Worm (Caenorhabditis elegans) whole organism, mixed stage, embryonic: ENCODE data around the gene F49C5.10.

ENCODE experiments used
- M03D4.4 ChIP-seq: sonication (generic microtip); optimal IDR thresholded peaks from 2 replicates; lab custom pipeline; 2017; ENCODE audit warnings: mild to moderate bottlenecking, missing genetic modification characterization, missing compliant biosample characterization
- bed-3 ChIP-seq: fragments of 200-800 bp; sonication (Bioruptor generic); optimal IDR thresholded peaks from 3 replicates; lab custom pipeline; 2018; ENCODE audit warnings: mild to moderate bottlenecking, missing genetic modification characterization, moderate library complexity, missing compliant biosample characterization
- blmp-1 ChIP-seq: fragments of 150-350 bp; optimal IDR thresholded peaks from 2 replicates; lab custom pipeline; 2014; ENCODE audit warnings: missing biosample characterization, missing genetic modification characterization
- ceh-39 ChIP-seq: fragments of 150-350 bp; optimal IDR thresholded peaks from 2 replicates; lab custom pipeline; 2014; ENCODE audit warnings: missing biosample characterization, missing genetic modification characterization
- ceh-43 ChIP-seq: fragments of 200-800 bp; sonication (Bioruptor generic); optimal IDR thresholded peaks from 2 replicates; lab custom pipeline; 2018; ENCODE audit warnings: mild to moderate bottlenecking, missing genetic modification characterization, moderate library complexity, missing compliant biosample characterization
- ceh-83 ChIP-seq: fragments of 200-800 bp; sonication (Bioruptor generic); optimal IDR thresholded peaks from 2 replicates; lab custom pipeline; 2018; ENCODE audit warnings: mild to moderate bottlenecking, missing genetic modification characterization, missing compliant biosample characterization
- ces-1 ChIP-seq: fragments of 150-350 bp; optimal IDR thresholded peaks from 2 replicates; lab custom pipeline; 2014; ENCODE audit warnings: missing biosample characterization, missing genetic modification reagents, missing genetic modification characterization
- cnd-1 ChIP-seq: fragments of 200-800 bp; sonication (Bioruptor generic); optimal IDR thresholded peaks from 2 replicates; lab custom pipeline; 2018; ENCODE audit warnings: mild to moderate bottlenecking, missing genetic modification characterization, missing compliant biosample characterization
- drap-1 ChIP-seq: fragments of 200-800 bp; sonication (Bioruptor generic); optimal IDR thresholded peaks from 3 replicates; lab custom pipeline; 2018; ENCODE audit warnings: mild to moderate bottlenecking, missing genetic modification characterization, missing compliant biosample characterization
- elt-1 ChIP-seq: sonication (generic microtip); optimal IDR thresholded peaks from 2 replicates; lab custom pipeline; 2017; ENCODE audit warnings: missing genetic modification characterization, mild to moderate bottlenecking, missing compliant biosample characterization, antibody characterized with exemption, moderate library complexity, borderline replicate concordance; ENCODE audit not compliant: insufficient read depth
- elt-3 ChIP-seq: fragments of 150-350 bp; optimal IDR thresholded peaks from 2 replicates; lab custom pipeline; 2014; ENCODE audit warnings: missing biosample characterization, missing genetic modification characterization
- flh-1 ChIP-seq: fragments of 200-800 bp; sonication (Bioruptor generic); optimal IDR thresholded peaks from 2 replicates; lab custom pipeline; 2018; ENCODE audit warnings: mild to moderate bottlenecking, missing genetic modification characterization, moderate library complexity, missing compliant biosample characterization
- ham-2 ChIP-seq: fragments of 200-800 bp; sonication (Bioruptor generic); optimal IDR thresholded peaks from 2 replicates; lab custom pipeline; 2018; ENCODE audit warnings: mild to moderate bottlenecking, missing genetic modification characterization, missing compliant biosample characterization
- hlh-1 ChIP-seq: fragments of 150-350 bp; optimal IDR thresholded peaks from 2 replicates; lab custom pipeline; 2014; ENCODE audit warnings: missing biosample characterization, missing genetic modification reagents, missing genetic modification characterization
- lin-13 ChIP-seq: fragments of 150-350 bp; optimal IDR thresholded peaks from 2 replicates; lab custom pipeline; 2014; ENCODE audit warnings: missing biosample characterization, missing genetic modification characterization
- lin-32 ChIP-seq: fragments of 200-800 bp; sonication (Bioruptor generic); optimal IDR thresholded peaks from 2 replicates; lab custom pipeline; 2018; ENCODE audit warnings: mild to moderate bottlenecking, missing genetic modification characterization, missing compliant biosample characterization
- lsy-2 ChIP-seq: fragments of 150-350 bp; optimal IDR thresholded peaks from 2 replicates; lab custom pipeline; 2014; ENCODE audit warnings: missing biosample characterization, missing genetic modification characterization
- mab-5 ChIP-seq: fragments of 150-350 bp; optimal IDR thresholded peaks from 2 replicates; lab custom pipeline; 2014; ENCODE audit warnings: missing biosample characterization, missing genetic modification characterization
- mep-1 ChIP-seq: fragments of 150-350 bp; optimal IDR thresholded peaks from 2 replicates; lab custom pipeline; 2017; ENCODE audit warnings: missing biosample characterization, missing genetic modification reagents, missing genetic modification characterization, inconsistent platforms
- mls-2 ChIP-seq: sonication (generic microtip); optimal IDR thresholded peaks from 2 replicates; lab custom pipeline; 2016; ENCODE audit warnings: mild to moderate bottlenecking, missing genetic modification characterization, moderate library complexity, missing compliant biosample characterization
- nhr-12 ChIP-seq: fragments of 150-350 bp; optimal IDR thresholded peaks from 2 replicates; lab custom pipeline; 2014; ENCODE audit warnings: missing biosample characterization, missing genetic modification characterization
- nhr-2 ChIP-seq: fragments of 150-350 bp; optimal IDR thresholded peaks from 2 replicates; lab custom pipeline; 2014; ENCODE audit warnings: missing biosample characterization, missing genetic modification characterization
- nhr-237 ChIP-seq: fragments of 150-350 bp; optimal IDR thresholded peaks from 2 replicates; lab custom pipeline; 2014; ENCODE audit warnings: missing biosample characterization, missing genetic modification characterization
- nhr-28 ChIP-seq: fragments of 150-350 bp; optimal IDR thresholded peaks from 2 replicates; lab custom pipeline; 2014; ENCODE audit warnings: missing biosample characterization, missing genetic modification characterization
- nhr-76 ChIP-seq: sonication (generic microtip); optimal IDR thresholded peaks from 2 replicates; lab custom pipeline; 2017; ENCODE audit warnings: missing biosample characterization, missing genetic modification characterization
- pha-4 ChIP-seq: fragments of 150-350 bp; optimal IDR thresholded peaks from 2 replicates; lab custom pipeline; 2018; ENCODE audit warnings: missing biosample characterization, missing genetic modification reagents, missing genetic modification characterization
- sem-2 ChIP-seq: fragments of 200-800 bp; sonication (Bioruptor generic); optimal IDR thresholded peaks from 2 replicates; lab custom pipeline; 2018; ENCODE audit warnings: mild to moderate bottlenecking, missing genetic modification characterization, missing compliant biosample characterization
- snpc-4 ChIP-seq: fragments of 150-350 bp; optimal IDR thresholded peaks from 2 replicates; lab custom pipeline; 2014; ENCODE audit warnings: missing biosample characterization, missing genetic modification characterization
- sptf-1 ChIP-seq: sonication (generic microtip); optimal IDR thresholded peaks from 2 replicates; lab custom pipeline; 2017; ENCODE audit warnings: mild to moderate bottlenecking, missing genetic modification characterization, moderate library complexity, missing compliant biosample characterization
- unc-120 ChIP-seq: sonication (generic microtip); optimal IDR thresholded peaks from 2 replicates; lab custom pipeline; 2017; ENCODE audit warnings: missing genetic modification characterization, missing compliant biosample characterization; ENCODE audit not compliant: poor library complexity, severe bottlenecking
- unc-39 ChIP-seq: fragments of 150-350 bp; optimal IDR thresholded peaks from 2 replicates; lab custom pipeline; 2014; ENCODE audit warnings: missing biosample characterization, missing genetic modification characterization
- unc-62 ChIP-seq: fragments of 150-350 bp; optimal IDR thresholded peaks from 2 replicates; lab custom pipeline; 2014; ENCODE audit warnings: missing biosample characterization, missing genetic modification reagents, missing genetic modification characterization
- zip-8 ChIP-seq: fragments of 150-350 bp; optimal IDR thresholded peaks from 2 replicates; lab custom pipeline; 2014; ENCODE audit warnings: missing biosample characterization, missing genetic modification characterization
- ztf-11 ChIP-seq: fragments of 150-350 bp; optimal IDR thresholded peaks from 2 replicates; lab custom pipeline; 2014; ENCODE audit warnings: missing biosample characterization, missing genetic modification characterization

The F49C5.10 gene

DNA sequence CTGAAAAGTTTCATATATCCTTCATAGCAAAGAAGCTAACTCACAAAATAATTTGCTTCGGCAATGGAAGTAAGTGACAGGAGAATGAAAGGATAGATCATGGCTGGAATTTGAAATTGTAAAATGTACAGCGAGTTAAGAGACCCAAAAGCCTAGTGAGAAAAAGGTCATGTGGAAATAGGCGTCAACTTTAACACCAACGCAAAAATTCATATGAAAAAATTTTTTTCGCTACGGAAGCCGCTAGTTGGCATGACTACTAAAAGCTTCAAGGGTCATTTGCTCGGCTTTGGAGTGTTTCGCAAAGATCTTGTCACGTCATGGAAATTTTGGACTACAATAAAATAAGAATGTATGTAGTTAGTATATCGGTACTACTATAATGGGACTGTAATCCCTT is 24.0 kb downstream of the F49C5.10 start, which contains the start of gene Y38E10A.1:
Gene Y38E10A.1, minus strand, starts transcription at position 101 of the 400 bp plus-strand sequence.
- TF ChIP-seq snpc-4 = no peak
- no peak for TF ChIP-seq sem-2
- TF ChIP-seq, all 35 proteins: peak for 0

DNA sequence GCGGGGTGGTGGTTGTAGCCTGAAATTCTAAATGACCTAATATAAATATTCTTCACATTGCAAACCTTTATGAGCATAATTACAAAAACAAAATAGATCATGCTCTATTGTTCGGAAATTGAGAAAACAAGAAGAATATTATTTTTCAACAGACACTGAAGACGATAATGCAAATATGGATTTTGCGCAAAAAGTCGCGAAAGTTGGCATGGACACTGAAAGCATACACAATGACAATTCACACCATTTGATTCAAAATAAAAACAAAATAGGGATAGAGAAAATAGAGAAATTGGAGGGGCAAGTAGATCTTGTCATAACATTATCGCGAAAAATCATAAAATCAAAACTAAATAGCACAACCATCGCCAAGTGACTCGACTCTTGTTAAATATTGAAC is 26.2 kb downstream of the F49C5.10 start, which contains the start of gene Y38E10A.35:
Gene Y38E10A.35, minus strand, starts transcription at position 101 of the 400 bp plus-strand sequence.
- no peak for TF ChIP-seq mep-1
- TF ChIP-seq, all 35 proteins: peak for 0

DNA sequence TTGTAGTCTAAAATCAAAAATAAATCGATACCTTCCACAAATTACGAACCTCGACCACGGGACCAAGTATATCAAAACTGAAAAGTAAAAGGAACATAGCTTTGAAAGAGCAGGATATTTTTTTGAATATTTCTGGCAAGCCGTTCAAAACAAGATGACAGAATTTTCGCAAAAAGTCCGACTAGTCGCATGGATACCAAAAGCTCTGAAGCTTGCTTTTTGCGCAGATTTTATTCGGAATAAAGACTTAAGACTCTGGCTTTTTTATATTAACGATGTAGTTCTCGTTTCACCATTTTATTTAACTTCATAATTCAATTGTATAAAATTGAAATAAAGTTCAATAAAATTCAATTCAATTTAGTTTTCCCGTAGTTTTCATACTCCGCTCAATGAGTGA is 27.0 kb downstream of the F49C5.10 start, which contains the start of gene Y38E10A.2:
Gene Y38E10A.2, minus strand, starts transcription at position 101 of the 400 bp plus-strand sequence.
- TF ChIP-seq pha-4 (tag; lab: Kevin White, UChicago) (no peak), lin-13 (tag; lab: Kevin White, UChicago) (no peak), unc-120 (tag; lab: Kevin White, UChicago) (no peak), ztf-11 (tag; lab: Kevin White, UChicago) (no peak), sem-2 (no peak), nhr-2 (tag; lab: Kevin White, UChicago) (no peak), ham-2 (no peak), ceh-43 (GFP tag; lab: Kevin White, UChicago) (no peak), ceh-83 (GFP tag; lab: Kevin White, UChicago) (no peak), nhr-28 (tag; lab: Kevin White, UChicago) (no peak), lin-32 (GFP tag; lab: Kevin White, UChicago) (no peak), zip-8 (tag; lab: Kevin White, UChicago) (no peak), M03D4.4 (tag; lab: Kevin White, UChicago) (no peak), nhr-12 (no peak), elt-1 (tag; lab: Kevin White, UChicago) (no peak), nhr-237 (no peak)

DNA sequence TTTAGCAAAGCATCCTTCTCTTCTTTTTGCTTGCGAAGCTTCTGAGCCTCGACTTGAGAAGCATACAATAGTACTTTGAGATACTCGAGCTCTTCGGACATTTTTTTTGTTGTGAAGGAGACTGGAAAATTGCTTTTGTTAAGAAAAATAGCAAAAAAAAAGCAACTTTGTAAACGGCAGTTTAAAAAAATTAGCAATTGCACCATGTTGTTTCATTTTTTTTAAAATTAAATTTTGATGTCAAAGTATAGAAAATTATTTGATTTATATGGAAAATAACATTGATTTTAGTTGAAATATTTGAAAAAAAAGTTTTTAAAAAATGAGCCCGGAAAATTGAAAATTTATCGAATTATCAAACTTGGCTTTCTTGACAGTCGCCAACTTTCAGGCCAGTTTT is 28.1 kb downstream of the F49C5.10 start, which contains the start of gene Y38E10A.3:
Gene Y38E10A.3, minus strand, starts transcription at position 101 of the 400 bp plus-strand sequence.
- TF ChIP-seq sptf-1 = no peak
- no peak for TF ChIP-seq sem-2
- no peak for TF ChIP-seq nhr-237
- no peak for TF ChIP-seq hlh-1 (tag; lab: Kevin White, UChicago)
- TF ChIP-seq cnd-1 (tag; lab: Kevin White, UChicago) = no peak
- no peak for TF ChIP-seq ceh-83 (GFP tag; lab: Kevin White, UChicago)
- no peak for TF ChIP-seq M03D4.4 (tag; lab: Kevin White, UChicago)
- no peak for TF ChIP-seq ces-1 (GFP tag; lab: Kevin White, UChicago)
- TF ChIP-seq ztf-11 (tag; lab: Kevin White, UChicago) = no peak
- TF ChIP-seq zip-8 (tag; lab: Kevin White, UChicago) = no peak
- TF ChIP-seq ham-2 = no peak
- TF ChIP-seq ceh-39 (tag; lab: Kevin White, UChicago) = no peak
- TF ChIP-seq ceh-43 (GFP tag; lab: Kevin White, UChicago) = no peak
- TF ChIP-seq lin-32 (GFP tag; lab: Kevin White, UChicago) = no peak
- TF ChIP-seq drap-1 (GFP tag; lab: Kevin White, UChicago) = no peak
- no peak for TF ChIP-seq nhr-12

DNA sequence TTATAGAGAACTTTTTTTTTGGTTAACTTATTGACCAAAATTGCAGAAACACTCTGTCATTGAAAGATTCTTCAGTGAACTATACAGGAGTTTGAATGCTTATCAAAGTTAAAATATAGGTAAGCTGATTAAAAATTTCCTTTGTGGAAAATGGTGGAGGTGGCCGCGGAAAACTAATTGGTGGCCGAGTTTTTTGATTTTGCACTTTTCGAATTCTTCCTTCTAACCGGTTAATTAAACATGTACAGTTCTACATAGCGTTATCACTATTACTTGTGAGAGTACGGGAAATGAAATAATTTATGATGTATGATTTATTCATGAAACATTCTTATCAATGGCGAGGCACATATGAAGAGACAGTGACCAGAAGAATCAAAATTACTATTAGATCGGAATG is 31.2 kb downstream of the F49C5.10 start, which contains the start of gene clec-8:
Gene clec-8, minus strand, starts transcription at position 308 of the 400 bp plus-strand sequence.
- no peak for TF ChIP-seq mab-5 (tag; lab: Kevin White, UChicago)
- TF ChIP-seq nhr-237 = no peak
- TF ChIP-seq sem-2 = no peak
- TF ChIP-seq ham-2 = no peak
- TF ChIP-seq nhr-2 (tag; lab: Kevin White, UChicago) = no peak
- TF ChIP-seq unc-39 (tag; lab: Kevin White, UChicago) = no peak
- TF ChIP-seq sptf-1 = no peak
- no peak for TF ChIP-seq mls-2 (tag; lab: Kevin White, UChicago)
- no peak for TF ChIP-seq drap-1 (GFP tag; lab: Kevin White, UChicago)
- no peak for TF ChIP-seq hlh-1 (tag; lab: Kevin White, UChicago)
- TF ChIP-seq elt-3 (tag; lab: Kevin White, UChicago) = no peak
- TF ChIP-seq cnd-1 (tag; lab: Kevin White, UChicago) = no peak
- no peak for TF ChIP-seq mep-1
- no peak for TF ChIP-seq flh-1 (GFP tag; lab: Kevin White, UChicago)

DNA sequence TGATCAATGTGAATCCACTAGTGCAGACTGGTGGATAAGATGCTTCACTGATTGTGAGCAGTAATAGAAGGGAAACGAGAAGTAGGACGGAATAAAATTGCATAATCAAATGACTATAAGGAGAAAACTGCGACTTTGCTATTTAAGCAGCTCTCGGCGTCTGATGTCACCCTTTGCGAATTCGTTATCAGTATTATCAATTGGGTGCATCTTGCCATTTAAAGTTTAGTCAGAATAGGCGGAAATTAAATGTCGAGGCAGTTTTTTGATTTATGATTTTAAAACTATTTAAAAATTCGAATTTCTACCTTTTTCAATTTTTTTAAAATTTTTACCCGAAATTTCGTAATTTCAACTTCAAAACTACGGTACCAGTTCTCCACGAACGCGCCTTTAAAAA is 34.4 kb downstream of the F49C5.10 start, which contains the start of gene clec-4:
Gene clec-4, minus strand, starts transcription at position 162 of the 400 bp plus-strand sequence.
- TF ChIP-seq zip-8 (tag; lab: Kevin White, UChicago) (no peak), hlh-1 (tag; lab: Kevin White, UChicago) (no peak), lin-13 (tag; lab: Kevin White, UChicago) (no peak), lin-32 (GFP tag; lab: Kevin White, UChicago) (no peak), nhr-2 (tag; lab: Kevin White, UChicago) (no peak), blmp-1 (tag; lab: Kevin White, UChicago) (no peak), cnd-1 (tag; lab: Kevin White, UChicago) (no peak), nhr-28 (tag; lab: Kevin White, UChicago) (no peak), bed-3 (GFP tag; lab: Kevin White, UChicago) (no peak), nhr-76 (tag; lab: Kevin White, UChicago) (no peak), unc-62 (GFP tag; lab: Kevin White, UChicago) (no peak), lsy-2 (tag; lab: Kevin White, UChicago) (no peak), ces-1 (GFP tag; lab: Kevin White, UChicago) (no peak), ceh-83 (GFP tag; lab: Kevin White, UChicago) (no peak), nhr-237 (no peak), mab-5 (tag; lab: Kevin White, UChicago) (no peak), sem-2 (no peak), ham-2 (no peak), flh-1 (GFP tag; lab: Kevin White, UChicago) (no peak), sptf-1 (no peak)
